Fruit fly (Drosophila melanogaster): Measurements from ENCODE around the gene CenG1A.

- TF ChIP-seq Dll (optimal IDR thresholded peaks at IDR 0.05) (no peak), usp (GFP tag; optimal IDR thresholded peaks at IDR 0.05) (no peak), CG8478 (optimal IDR thresholded peaks at IDR 0.05) (no peak), EcR (GFP tag; optimal IDR thresholded peaks at IDR 0.05) (no peak), pan (optimal IDR thresholded peaks at IDR 0.05) (no peak), psq (optimal IDR thresholded peaks at IDR 0.05) (no peak)
Observed at dm6 chr2L:13813156-13813555, 22.2 kb upstream of the CenG1A start, which contains the start of gene CG16888.

Data from whole organism.